Fruit fly (Drosophila melanogaster) whole organism, embryonic: ENCODE data around the gene BthD.

Source experiments
- B-H2 ChIP-seq: fragments of 200-800 bp; sonication (Bioruptor generic); optimal IDR thresholded peaks from 2 replicates; lab custom pipeline; 2018; ENCODE audit warnings: missing biosample characterization, mild to moderate bottlenecking, missing genetic modification characterization
- Bgb ChIP-seq: fragments of 200-800 bp; sonication (Bioruptor generic); IDR thresholded peaks from 2 replicates; pipeline ENCODE4 v1.3.6; 2022; ENCODE audit warnings: missing biosample characterization, missing genetic modification characterization; ENCODE audit not compliant: partially characterized antibody
- CG11093 ChIP-seq: fragments of 200-800 bp; sonication (Bioruptor generic); IDR thresholded peaks from 3 replicates; pipeline ENCODE4 v1.3.6; 2022; ENCODE audit warnings: missing biosample characterization, missing genetic modification characterization
- CG13894 ChIP-seq: fragments of 200-800 bp; sonication (Bioruptor generic); optimal IDR thresholded peaks from 3 replicates; lab custom pipeline; 2018; ENCODE audit warnings: missing biosample characterization, mild to moderate bottlenecking, missing genetic modification characterization, moderate library complexity
- CG17328 ChIP-seq: fragments of 200-800 bp; sonication (Bioruptor generic); IDR thresholded peaks from 2 replicates; pipeline ENCODE4 v1.3.6; 2022; ENCODE audit warnings: missing biosample characterization, missing genetic modification characterization
- CG17829 ChIP-seq: fragments of 200-800 bp; optimal IDR thresholded peaks from 2 replicates; lab custom pipeline; 2019; ENCODE audit warnings: missing biosample characterization, mild to moderate bottlenecking, missing genetic modification characterization, moderate library complexity
- CG1792 ChIP-seq: fragments of 200-800 bp; sonication (Bioruptor generic); optimal IDR thresholded peaks from 2 replicates; lab custom pipeline; 2016; ENCODE audit warnings: missing biosample characterization, missing genetic modification characterization
- CG2116 ChIP-seq: fragments of 200-800 bp; sonication (Bioruptor generic); optimal IDR thresholded peaks from 3 replicates; lab custom pipeline; 2018; ENCODE audit warnings: missing biosample characterization, mild to moderate bottlenecking, missing genetic modification characterization
- CG3995 ChIP-seq: fragments of 200-800 bp; sonication (Bioruptor generic); optimal IDR thresholded peaks from 3 replicates; lab custom pipeline; 2016; ENCODE audit warnings: missing biosample characterization, missing genetic modification characterization
- CG6254 ChIP-seq: fragments of 200-800 bp; sonication (Bioruptor generic); optimal IDR thresholded peaks from 3 replicates; lab custom pipeline; 2017; ENCODE audit warnings: mild to moderate bottlenecking, missing biosample characterization, missing genetic modification reagents, missing genetic modification characterization
- CG8388 ChIP-seq: fragments of 200-800 bp; sonication (Bioruptor generic); optimal IDR thresholded peaks from 2 replicates; lab custom pipeline; 2019; ENCODE audit warnings: missing biosample characterization, mild to moderate bottlenecking, missing genetic modification characterization, moderate library complexity
- CHES-1-like ChIP-seq: fragments of 200-800 bp; sonication (Bioruptor generic); optimal IDR thresholded peaks from 2 replicates; lab custom pipeline; 2016; ENCODE audit warnings: missing biosample characterization, missing genetic modification characterization
- CkIIα-i1 ChIP-seq: fragments of 200-800 bp; sonication (Bioruptor generic); IDR thresholded peaks from 2 replicates; pipeline ENCODE4 v1.3.6; 2022; ENCODE audit warnings: missing biosample characterization, missing genetic modification characterization
- CrebB ChIP-seq: fragments of 200-800 bp; sonication (Bioruptor generic); optimal IDR thresholded peaks from 3 replicates; lab custom pipeline; 2018; ENCODE audit warnings: missing biosample characterization, mild to moderate bottlenecking, missing genetic modification characterization
- D19A ChIP-seq: fragments of 200-800 bp; optimal IDR thresholded peaks from 3 replicates; lab custom pipeline; 2019; ENCODE audit warnings: missing biosample characterization, mild to moderate bottlenecking, missing genetic modification characterization, moderate library complexity
- Dip3 ChIP-seq: fragments of 200-800 bp; sonication (Bioruptor generic); optimal IDR thresholded peaks from 3 replicates; lab custom pipeline; 2016; ENCODE audit warnings: missing biosample characterization, missing genetic modification characterization
- Dref ChIP-seq: fragments of 200-800 bp; sonication (Bioruptor generic); IDR thresholded peaks from 2 replicates; pipeline ENCODE4 v1.3.6; 2022; ENCODE audit warnings: missing biosample characterization, missing genetic modification characterization
- HHEX ChIP-seq: fragments of 200-800 bp; sonication (Bioruptor generic); optimal IDR thresholded peaks from 3 replicates; lab custom pipeline; 2017; ENCODE audit warnings: missing biosample characterization, mild to moderate bottlenecking, missing genetic modification characterization, missing genetic modification reagents
- Hand ChIP-seq: fragments of 200-800 bp; sonication (Bioruptor generic); optimal IDR thresholded peaks from 2 replicates; lab custom pipeline; 2017; ENCODE audit warnings: mild to moderate bottlenecking, missing biosample characterization, missing genetic modification reagents, missing genetic modification characterization
- Hmx ChIP-seq: fragments of 200-800 bp; sonication (Bioruptor generic); optimal IDR thresholded peaks from 2 replicates; lab custom pipeline; 2016; ENCODE audit warnings: missing biosample characterization, missing genetic modification characterization
- Hsf ChIP-seq: fragments of 200-800 bp; sonication (Bioruptor generic); optimal IDR thresholded peaks from 3 replicates; lab custom pipeline; 2016; ENCODE audit warnings: missing biosample characterization, missing genetic modification characterization
- MTF-1 ChIP-seq: fragments of 200-800 bp; sonication (Bioruptor generic); optimal IDR thresholded peaks from 2 replicates; lab custom pipeline; 2018; ENCODE audit warnings: missing biosample characterization, mild to moderate bottlenecking, missing genetic modification characterization, borderline replicate concordance
- Max ChIP-seq: fragments of 200-800 bp; sonication (Bioruptor generic); optimal IDR thresholded peaks from 2 replicates; lab custom pipeline; 2016; ENCODE audit warnings: missing biosample characterization, mild to moderate bottlenecking, missing genetic modification characterization
- Nf-YC ChIP-seq: fragments of 200-800 bp; optimal IDR thresholded peaks from 3 replicates; lab custom pipeline; 2019; ENCODE audit warnings: missing biosample characterization, mild to moderate bottlenecking, missing genetic modification characterization, moderate library complexity
- Sox100B ChIP-seq: fragments of 200-800 bp; sonication (Bioruptor generic); optimal IDR thresholded peaks from 3 replicates; lab custom pipeline; 2018; ENCODE audit warnings: missing biosample characterization, mild to moderate bottlenecking, missing genetic modification characterization
- ase ChIP-seq: fragments of 200-800 bp; sonication (Bioruptor generic); IDR thresholded peaks from 3 replicates; pipeline ENCODE4 v1.3.6; 2022; ENCODE audit warnings: missing biosample characterization, missing genetic modification characterization
- ash1 ChIP-seq: fragments of 200-800 bp; sonication (Bioruptor generic); optimal IDR thresholded peaks from 2 replicates; lab custom pipeline; 2018; ENCODE audit warnings: missing biosample characterization, mild to moderate bottlenecking, missing genetic modification characterization
- bab2 ChIP-seq: fragments of 200-800 bp; sonication (Bioruptor generic); optimal IDR thresholded peaks from 2 replicates; lab custom pipeline; 2016; ENCODE audit warnings: missing biosample characterization, missing genetic modification characterization
- cato ChIP-seq: fragments of 200-800 bp; sonication (Bioruptor generic); optimal IDR thresholded peaks from 2 replicates; lab custom pipeline; 2016; ENCODE audit warnings: missing biosample characterization, missing genetic modification characterization, borderline replicate concordance
- cg ChIP-seq: fragments of 200-800 bp; sonication (Bioruptor generic); optimal IDR thresholded peaks from 3 replicates; lab custom pipeline; 2019; ENCODE audit warnings: missing biosample characterization, mild to moderate bottlenecking, missing genetic modification characterization, moderate library complexity
- gcm ChIP-seq: fragments of 200-800 bp; sonication (Bioruptor generic); optimal IDR thresholded peaks from 2 replicates; lab custom pipeline; 2019; ENCODE audit warnings: missing biosample characterization, mild to moderate bottlenecking, missing genetic modification characterization, moderate library complexity
- kni ChIP-seq: fragments of 200-800 bp; sonication (Bioruptor generic); optimal IDR thresholded peaks from 3 replicates; lab custom pipeline; 2017; ENCODE audit warnings: mild to moderate bottlenecking, missing biosample characterization, missing genetic modification reagents, missing genetic modification characterization
- knrl ChIP-seq: fragments of 200-800 bp; sonication (Bioruptor generic); IDR thresholded peaks from 3 replicates; pipeline ENCODE4 v1.3.6; 2022; ENCODE audit warnings: missing biosample characterization, missing genetic modification characterization; ENCODE audit not compliant: partially characterized antibody
- lbe ChIP-seq: fragments of 200-800 bp; sonication (Bioruptor generic); optimal IDR thresholded peaks from 2 replicates; lab custom pipeline; 2016; ENCODE audit warnings: missing biosample characterization, mild to moderate bottlenecking, missing genetic modification characterization
- lola ChIP-seq, 3 experiments: fragments of >200 bp in 2 of 3; fragments of 200-800 bp in 1 of 3; sonication (Bioruptor generic) in 1 of 3; optimal IDR thresholded peaks; 2 replicates each; lab custom pipeline; 2017 to 2019; ENCODE audit warnings: missing biosample characterization in 3 of 3, missing genetic modification characterization in 3 of 3, mild to moderate bottlenecking in 1 of 3, moderate library complexity in 1 of 3
- nau ChIP-seq: fragments of 200-800 bp; sonication (Bioruptor generic); optimal IDR thresholded peaks from 3 replicates; lab custom pipeline; 2017; ENCODE audit warnings: missing biosample characterization, mild to moderate bottlenecking, missing genetic modification characterization, missing genetic modification reagents
- nerfin-2 ChIP-seq: fragments of 200-800 bp; sonication (Bioruptor generic); IDR thresholded peaks from 2 replicates; pipeline ENCODE4 v1.3.6; 2022; ENCODE audit warnings: missing biosample characterization, missing genetic modification characterization; ENCODE audit not compliant: partially characterized antibody
- pita ChIP-seq: fragments of 200-800 bp; sonication (Bioruptor generic); optimal IDR thresholded peaks from 2 replicates; lab custom pipeline; 2017; ENCODE audit warnings: missing biosample characterization, mild to moderate bottlenecking, missing genetic modification characterization
- ro ChIP-seq: fragments of 200-800 bp; sonication (Bioruptor generic); IDR thresholded peaks from 2 replicates; pipeline ENCODE4 v1.3.6; 2022; ENCODE audit warnings: missing biosample characterization, missing genetic modification characterization
- shn ChIP-seq: fragments of 200-800 bp; sonication (Bioruptor generic); optimal IDR thresholded peaks from 3 replicates; lab custom pipeline; 2016; ENCODE audit warnings: missing biosample characterization, missing genetic modification characterization
- sna ChIP-seq: fragments of 200-800 bp; sonication (Bioruptor generic); IDR thresholded peaks from 2 replicates; pipeline ENCODE4 v1.3.6; 2022; ENCODE audit warnings: missing biosample characterization, missing genetic modification characterization; ENCODE audit not compliant: partially characterized antibody
- tap ChIP-seq: fragments of 200-800 bp; optimal IDR thresholded peaks from 3 replicates; lab custom pipeline; 2019; ENCODE audit warnings: missing biosample characterization, mild to moderate bottlenecking, missing genetic modification characterization, moderate library complexity
- tio ChIP-seq: fragments of 200-800 bp; sonication (Bioruptor generic); optimal IDR thresholded peaks from 2 replicates; lab custom pipeline; 2017; ENCODE audit warnings: missing biosample characterization, missing genetic modification characterization, inconsistent platforms
- tna ChIP-seq: fragments of 200-800 bp; sonication (Bioruptor generic); IDR thresholded peaks from 2 replicates; pipeline ENCODE4 v1.3.6; 2022; ENCODE audit warnings: missing biosample characterization, missing genetic modification characterization; ENCODE audit not compliant: partially characterized antibody
- tup ChIP-seq: fragments of 200-800 bp; sonication (Bioruptor generic); optimal IDR thresholded peaks from 2 replicates; lab custom pipeline; 2016; ENCODE audit warnings: missing biosample characterization, mild to moderate bottlenecking, missing genetic modification characterization, moderate library complexity
- tx ChIP-seq: fragments of 200-800 bp; sonication (Bioruptor generic); optimal IDR thresholded peaks from 2 replicates; lab custom pipeline; 2016; ENCODE audit warnings: missing biosample characterization, missing genetic modification characterization
- vnd ChIP-seq: fragments of 200-800 bp; sonication (Bioruptor generic); IDR thresholded peaks from 3 replicates; pipeline ENCODE4 v1.3.6; 2022; ENCODE audit warnings: missing biosample characterization, missing genetic modification characterization; ENCODE audit not compliant: partially characterized antibody
- yki ChIP-seq: fragments of >200 bp; optimal IDR thresholded peaks from 3 replicates; lab custom pipeline; 2018

The BthD gene

dm6 chrX:13634254-13634999 lies 22.5 kb downstream of the BthD start (continued):
- TF ChIP-seq CG17328 = no peak
- no peak for TF ChIP-seq cato (GFP tag; lab: Kevin White, UChicago)
- TF ChIP-seq yki = no peak
- peak; percentile 57 for TF ChIP-seq kni (GFP tag; lab: Kevin White, UChicago)
- TF ChIP-seq lola (GFP tag; optimal IDR thresholded peaks at IDR 0.05; lab: Kevin White, UChicago) = no peak
- TF ChIP-seq tna (GFP tag; lab: Robert Waterston, UW) = no peak
- TF ChIP-seq CG13894 (tag; lab: Kevin White, UChicago) = peak; percentile 63
- TF ChIP-seq Nf-YC (tag; lab: Kevin White, UChicago) = peak; percentile 42
- TF ChIP-seq ase (GFP tag; lab: Robert Waterston, UW) = no peak
- TF ChIP-seq CG17829 = no peak
- TF ChIP-seq cg (GFP tag; lab: Kevin White, UChicago) = peak; percentile 36
- no peak for TF ChIP-seq ro (GFP tag; lab: Robert Waterston, UW)
- peak; percentile 6 for TF ChIP-seq tup (GFP tag; lab: Kevin White, UChicago)
- no peak for TF ChIP-seq Hmx (GFP tag; lab: Kevin White, UChicago)
- TF ChIP-seq knrl (GFP tag; lab: Robert Waterston, UW) = no peak
- TF ChIP-seq vnd (GFP tag; lab: Robert Waterston, UW) = no peak
- peak; percentile 65 for TF ChIP-seq Dip3 (GFP tag; lab: Kevin White, UChicago)
- TF ChIP-seq lbe = peak; percentile 7
- TF ChIP-seq CG8388 (GFP tag; lab: Kevin White, UChicago) = no peak
- no peak for TF ChIP-seq CkIIα-i1
- TF ChIP-seq Hand (GFP tag; lab: Kevin White, UChicago) = peak; percentile 47
- TF ChIP-seq gcm (GFP tag; lab: Kevin White, UChicago) = peak; percentile 4
- TF ChIP-seq CrebB = peak; percentile 33
- peak; percentile 69 for TF ChIP-seq CHES-1-like (GFP tag; lab: Kevin White, UChicago)
- peak; percentile 44 for TF ChIP-seq nau
- peak; percentile 38 for TF ChIP-seq B-H2 (GFP tag; lab: Kevin White, UChicago)
- no peak for TF ChIP-seq nerfin-2 (GFP tag; lab: Robert Waterston, UW)
- TF ChIP-seq tio (GFP tag; lab: Kevin White, UChicago) = no peak
- TF ChIP-seq bab2 (GFP tag; lab: Kevin White, UChicago) = peak; percentile 62
- TF ChIP-seq D19A (tag; lab: Kevin White, UChicago) = peak; percentile 90
- no peak for TF ChIP-seq CG2116 (GFP tag; lab: Kevin White, UChicago)
- peak; percentile 63 for TF ChIP-seq HHEX (GFP tag; lab: Kevin White, UChicago)
- no peak for TF ChIP-seq Dref
- no peak for TF ChIP-seq sna (GFP tag; lab: Robert Waterston, UW)
- peak; percentile 10 for TF ChIP-seq Max (GFP tag; lab: Kevin White, UChicago)
- peak; percentile 53 for TF ChIP-seq ash1 (GFP tag; lab: Kevin White, UChicago)
- TF ChIP-seq Hsf (GFP tag; lab: Kevin White, UChicago) = peak; percentile 38
- peak; percentile 30 for TF ChIP-seq CG1792 (GFP tag; lab: Kevin White, UChicago)
- peak; percentile 44 for TF ChIP-seq Sox100B (GFP tag; lab: Kevin White, UChicago)
- no peak for TF ChIP-seq CG3995 (GFP tag; lab: Kevin White, UChicago)
- no peak for TF ChIP-seq pita
- TF ChIP-seq CG6254 (GFP tag; lab: Kevin White, UChicago) = no peak
- no peak for TF ChIP-seq Bgb (GFP tag; lab: Robert Waterston, UW)
- no peak for TF ChIP-seq CG11093 (GFP tag; lab: Robert Waterston, UW)
- TF ChIP-seq tap = no peak
- TF ChIP-seq shn (GFP tag; lab: Kevin White, UChicago) = no peak
- TF ChIP-seq tx (GFP tag; lab: Kevin White, UChicago) = peak; percentile 30
- TF ChIP-seq MTF-1 (GFP tag; lab: Kevin White, UChicago) = peak; percentile 78
